Fruit fly (Drosophila melanogaster): Measurements from ENCODE around the gene CG33772.

The CG33772 gene

DNA sequence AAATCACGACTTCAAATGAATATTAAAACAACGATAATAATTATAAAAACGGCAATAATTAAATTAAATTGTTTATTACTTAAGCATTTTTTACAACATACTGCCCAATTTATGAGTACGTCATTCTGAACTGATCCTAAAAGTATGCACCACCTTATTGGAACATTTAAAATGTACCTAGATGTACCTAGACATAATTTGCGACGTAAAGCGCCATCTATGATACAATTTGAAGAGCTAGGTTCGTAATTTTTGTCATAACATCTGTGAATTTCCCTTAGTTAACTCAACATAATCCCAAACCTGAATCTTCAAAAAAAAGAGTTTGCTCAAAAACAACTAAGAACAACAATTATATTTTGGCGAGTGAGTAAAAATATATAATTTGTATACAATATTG is 18.2 kb downstream of the CG33772 start:
- TF ChIP-seq N (GFP tag; optimal IDR thresholded peaks at IDR 0.05) (no peak), Myc (optimal IDR thresholded peaks at IDR 0.05) (peak; percentile 52)

DNA sequence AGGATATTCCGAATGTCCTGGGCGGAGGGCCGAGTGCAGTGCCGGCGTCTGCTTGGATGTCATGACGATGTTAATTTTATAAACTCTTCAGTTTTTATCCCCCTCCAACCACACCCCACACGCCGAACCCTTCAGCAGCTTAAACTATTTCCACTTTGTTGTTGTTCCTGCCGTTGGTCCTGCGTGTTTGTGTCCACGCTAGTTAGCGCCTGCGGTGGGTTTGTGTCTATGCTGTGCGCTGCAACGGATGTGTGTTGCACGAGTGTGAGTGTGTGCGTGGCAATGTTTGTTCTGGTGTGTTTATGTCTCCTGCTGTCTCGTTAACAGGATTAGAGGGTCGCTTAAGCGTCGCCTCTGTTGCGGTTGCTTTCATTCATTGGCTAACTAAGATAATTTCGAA is 35.5 kb downstream of the CG33772 start:
- TF ChIP-seq Hr78 (GFP tag; optimal IDR thresholded peaks at IDR 0.05), result no peak
- TF ChIP-seq Abd-B (GFP tag; optimal IDR thresholded peaks at IDR 0.05), result no peak
- TF ChIP-seq OdsH (GFP tag; optimal IDR thresholded peaks at IDR 0.05), result no peak
- TF ChIP-seq Myc (optimal IDR thresholded peaks at IDR 0.05), result no peak
- no peak for TF ChIP-seq sage (GFP tag; optimal IDR thresholded peaks at IDR 0.05)
- TF ChIP-seq Vsx2 (GFP tag; optimal IDR thresholded peaks at IDR 0.05; ENCODE audit: partially characterized antibody), result no peak
- TF ChIP-seq N (GFP tag; optimal IDR thresholded peaks at IDR 0.05), result no peak
- no peak for TF ChIP-seq dl (GFP tag; optimal IDR thresholded peaks at IDR 0.05; ENCODE audit: insufficient read depth in 1 of 2, partially characterized antibody in 2 of 2)
- TF ChIP-seq dmrt93B (GFP tag; optimal IDR thresholded peaks at IDR 0.05), result no peak
- TF ChIP-seq Dif (GFP tag; optimal IDR thresholded peaks at IDR 0.05; ENCODE audit: partially characterized antibody), result no peak
- TF ChIP-seq brk (GFP tag; optimal IDR thresholded peaks at IDR 0.05), result no peak
- TF ChIP-seq psq (GFP tag; optimal IDR thresholded peaks at IDR 0.05), result no peak
- no peak for TF ChIP-seq Hnf4 (GFP tag; optimal IDR thresholded peaks at IDR 0.05)

DNA sequence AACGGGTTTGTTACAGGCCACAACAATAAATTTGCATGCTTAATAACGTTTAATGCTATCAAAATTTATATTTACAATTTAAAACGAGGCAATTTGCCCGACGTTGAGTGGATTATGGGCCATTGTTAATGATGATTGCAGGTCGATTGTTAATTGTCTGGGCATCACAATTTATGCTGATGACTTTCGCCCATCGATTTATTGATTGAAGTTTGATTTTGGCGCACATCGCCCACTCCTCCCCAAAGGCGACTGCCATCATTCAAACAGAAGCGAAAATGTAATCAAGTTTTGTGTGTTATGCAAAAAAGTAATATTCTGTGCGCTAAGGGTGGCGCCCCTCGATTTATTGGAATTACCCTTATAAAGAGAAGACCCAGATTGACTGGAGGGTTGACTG is 45.2 kb downstream of the CG33772 start:
- TF ChIP-seq Mio (GFP tag; optimal IDR thresholded peaks at IDR 0.05), result no peak

DNA sequence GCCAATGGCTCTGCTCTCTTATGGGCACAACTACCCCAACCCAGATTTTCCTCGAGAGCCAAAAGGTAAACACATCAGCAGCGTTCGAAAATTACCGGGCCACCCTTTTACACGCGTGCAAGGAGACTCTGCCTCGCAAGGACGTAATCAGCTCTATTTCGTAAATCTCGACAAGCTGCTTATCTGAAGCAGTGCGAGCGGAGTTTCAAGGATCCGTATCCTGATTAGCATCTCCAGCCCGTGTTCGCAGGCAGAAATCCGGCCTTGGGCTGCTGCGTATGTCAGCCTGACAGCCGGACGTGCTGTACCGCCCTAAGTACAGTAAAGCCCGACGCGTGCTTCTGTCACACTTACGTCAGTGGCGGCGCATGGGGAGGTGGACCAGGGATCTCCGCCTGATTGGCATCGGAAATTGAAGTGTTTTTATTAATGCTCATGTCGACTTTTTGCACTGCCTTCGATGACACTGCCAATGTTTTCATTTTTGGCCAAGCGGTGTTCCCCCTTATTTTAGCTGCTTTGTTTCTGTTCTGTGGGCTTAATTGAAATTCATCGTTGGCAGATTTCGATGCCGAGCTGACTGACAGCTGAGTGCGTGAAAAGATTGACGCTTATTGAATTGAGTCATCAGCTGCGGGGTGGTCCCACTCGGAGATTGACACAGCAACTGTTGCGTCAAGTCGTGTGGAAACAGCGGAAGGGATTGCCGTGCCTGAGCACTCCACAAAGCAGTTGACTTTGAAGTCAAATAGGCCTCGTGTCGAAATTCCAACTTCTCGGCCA is 46.5 kb downstream of the CG33772 start, which contains the start of gene ND-B14.5AL:
Gene ND-B14.5AL (plus strand): TSS at position 733 of the 783 bp plus-strand sequence.
- TF ChIP-seq psq (GFP tag; optimal IDR thresholded peaks at IDR 0.05) (no peak), Rel (GFP tag; optimal IDR thresholded peaks at IDR 0.05) (no peak), Rel (tag; optimal IDR thresholded peaks at IDR 0.05) (no peak), Hr83 (GFP tag; optimal IDR thresholded peaks at IDR 0.05; ENCODE audit: poor library complexity, severe bottlenecking) (no peak), Hnf4 (GFP tag; optimal IDR thresholded peaks at IDR 0.05) (no peak), Dfd (GFP tag; optimal IDR thresholded peaks at IDR 0.05) (no peak), rgr (GFP tag; optimal IDR thresholded peaks at IDR 0.05) (no peak), Vsx2 (GFP tag; optimal IDR thresholded peaks at IDR 0.05; ENCODE audit: partially characterized antibody) (no peak), sv (GFP tag; optimal IDR thresholded peaks at IDR 0.05) (no peak), dsf (GFP tag; optimal IDR thresholded peaks at IDR 0.05; ENCODE audit: borderline replicate concordance) (no peak), dl (GFP tag; optimal IDR thresholded peaks at IDR 0.05; ENCODE audit: insufficient read depth in 1 of 2, partially characterized antibody in 2 of 2) (no peak)
